Fruit fly (Drosophila melanogaster): ENCODE measurements around the gene LManIV.

LManIV gene

dm6 chr2L:8768660-8769138 is 3.4 kb downstream of the LManIV start, which contains the start of gene LManIII:
TSS of gene LManIII (minus strand) at chr2L:8768710.
- TF ChIP-seq usp (GFP tag; optimal IDR thresholded peaks at IDR 0.05) (no peak), Dll (optimal IDR thresholded peaks at IDR 0.05) (no peak), pan (optimal IDR thresholded peaks at IDR 0.05) (no peak), CG8478 (optimal IDR thresholded peaks at IDR 0.05) (no peak), EcR (GFP tag; optimal IDR thresholded peaks at IDR 0.05) (no peak), psq (optimal IDR thresholded peaks at IDR 0.05) (no peak)

- TF ChIP-seq CG8478 (optimal IDR thresholded peaks at IDR 0.05) (no peak), psq (optimal IDR thresholded peaks at IDR 0.05) (no peak), pan (optimal IDR thresholded peaks at IDR 0.05) (no peak), Dll (optimal IDR thresholded peaks at IDR 0.05) (no peak), usp (GFP tag; optimal IDR thresholded peaks at IDR 0.05) (no peak), EcR (GFP tag; optimal IDR thresholded peaks at IDR 0.05) (no peak)
Observed at dm6 chr2L:8762833-8763232, 9.3 kb downstream of the LManIV start.

- TF ChIP-seq Dll (optimal IDR thresholded peaks at IDR 0.05) (no peak), psq (optimal IDR thresholded peaks at IDR 0.05) (no peak), usp (GFP tag; optimal IDR thresholded peaks at IDR 0.05) (no peak), pan (optimal IDR thresholded peaks at IDR 0.05) (no peak), CG8478 (optimal IDR thresholded peaks at IDR 0.05) (no peak), EcR (GFP tag; optimal IDR thresholded peaks at IDR 0.05) (no peak)
Observed at dm6 chr2L:8752022-8752421, 20.1 kb downstream of the LManIV start, which contains the start of the genes CG45307 and CG12438. TSS of gene CG45307 (minus strand) at chr2L:8752122. TSS of gene CG12438 (plus strand) at chr2L:8752285.

- TF ChIP-seq CG8478 (optimal IDR thresholded peaks at IDR 0.05), result no peak
- TF ChIP-seq EcR (GFP tag; optimal IDR thresholded peaks at IDR 0.05), result no peak
- no peak for TF ChIP-seq usp (GFP tag; optimal IDR thresholded peaks at IDR 0.05)
- TF ChIP-seq psq (optimal IDR thresholded peaks at IDR 0.05), result no peak
- no peak for TF ChIP-seq pan (optimal IDR thresholded peaks at IDR 0.05)
- TF ChIP-seq Dll (optimal IDR thresholded peaks at IDR 0.05), result no peak
Observed at dm6 chr2L:8747480-8747879, 24.7 kb downstream of the LManIV start.

DNA sequence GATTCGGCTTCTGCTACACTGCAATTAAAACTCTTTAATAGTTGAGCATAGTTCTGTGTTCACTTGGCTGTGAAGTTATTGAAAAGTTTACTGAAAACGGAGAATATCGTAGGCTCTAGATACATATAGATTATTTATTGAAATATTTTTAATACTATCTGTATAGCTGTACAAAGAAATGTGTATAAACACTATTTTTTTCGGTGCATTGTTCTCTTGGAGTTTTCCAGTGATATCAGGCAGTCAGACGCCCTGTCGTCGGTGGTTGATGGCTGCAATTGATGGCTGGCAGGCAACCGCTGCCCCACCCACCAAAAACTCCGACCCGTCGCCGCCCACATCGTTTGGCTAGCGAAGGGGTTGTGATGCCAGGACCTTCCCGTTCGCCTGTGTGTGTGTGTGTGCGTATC is 25.8 kb downstream of the LManIV start:
- TF ChIP-seq Dll (optimal IDR thresholded peaks at IDR 0.05), result no peak
- TF ChIP-seq EcR (GFP tag; optimal IDR thresholded peaks at IDR 0.05), result no peak
- TF ChIP-seq psq (optimal IDR thresholded peaks at IDR 0.05), result no peak
- no peak for TF ChIP-seq CG8478 (optimal IDR thresholded peaks at IDR 0.05)
- TF ChIP-seq pan (optimal IDR thresholded peaks at IDR 0.05), result no peak
- TF ChIP-seq usp (GFP tag; optimal IDR thresholded peaks at IDR 0.05), result no peak

- TF ChIP-seq usp (GFP tag; optimal IDR thresholded peaks at IDR 0.05) (no peak), Dll (optimal IDR thresholded peaks at IDR 0.05) (no peak), pan (optimal IDR thresholded peaks at IDR 0.05) (no peak)
Observed at dm6 chr2L:8743082-8743481, 29.1 kb downstream of the LManIV start.

DNA sequence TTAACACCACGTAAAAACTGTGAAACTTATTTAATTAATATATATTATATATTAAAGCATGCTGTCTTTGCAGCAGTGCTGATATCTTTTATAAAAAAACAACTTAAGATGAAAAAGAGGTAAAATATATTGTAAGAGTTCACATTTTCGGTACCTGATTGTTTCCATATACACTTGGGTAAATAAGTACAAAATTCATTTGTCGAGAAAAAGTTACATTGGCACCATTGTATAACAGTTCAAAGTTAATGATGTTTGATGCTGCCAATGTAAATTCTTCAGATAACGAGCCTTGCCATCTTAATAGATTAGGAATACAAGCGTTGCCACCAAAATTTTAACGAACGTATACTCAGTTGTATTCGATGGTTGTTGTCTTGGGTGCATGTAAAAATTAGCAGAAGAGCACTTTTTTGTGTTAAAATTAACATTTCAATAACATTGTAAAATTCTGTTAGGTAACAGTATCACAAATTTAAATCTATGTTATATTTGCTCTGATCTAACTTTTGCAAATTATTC is 31.3 kb downstream of the LManIV start:
- TF ChIP-seq usp (GFP tag; optimal IDR thresholded peaks at IDR 0.05) (no peak), pan (optimal IDR thresholded peaks at IDR 0.05) (no peak), psq (optimal IDR thresholded peaks at IDR 0.05) (no peak), CG8478 (optimal IDR thresholded peaks at IDR 0.05) (no peak), EcR (GFP tag; optimal IDR thresholded peaks at IDR 0.05) (no peak), Dll (optimal IDR thresholded peaks at IDR 0.05) (no peak)

DNA sequence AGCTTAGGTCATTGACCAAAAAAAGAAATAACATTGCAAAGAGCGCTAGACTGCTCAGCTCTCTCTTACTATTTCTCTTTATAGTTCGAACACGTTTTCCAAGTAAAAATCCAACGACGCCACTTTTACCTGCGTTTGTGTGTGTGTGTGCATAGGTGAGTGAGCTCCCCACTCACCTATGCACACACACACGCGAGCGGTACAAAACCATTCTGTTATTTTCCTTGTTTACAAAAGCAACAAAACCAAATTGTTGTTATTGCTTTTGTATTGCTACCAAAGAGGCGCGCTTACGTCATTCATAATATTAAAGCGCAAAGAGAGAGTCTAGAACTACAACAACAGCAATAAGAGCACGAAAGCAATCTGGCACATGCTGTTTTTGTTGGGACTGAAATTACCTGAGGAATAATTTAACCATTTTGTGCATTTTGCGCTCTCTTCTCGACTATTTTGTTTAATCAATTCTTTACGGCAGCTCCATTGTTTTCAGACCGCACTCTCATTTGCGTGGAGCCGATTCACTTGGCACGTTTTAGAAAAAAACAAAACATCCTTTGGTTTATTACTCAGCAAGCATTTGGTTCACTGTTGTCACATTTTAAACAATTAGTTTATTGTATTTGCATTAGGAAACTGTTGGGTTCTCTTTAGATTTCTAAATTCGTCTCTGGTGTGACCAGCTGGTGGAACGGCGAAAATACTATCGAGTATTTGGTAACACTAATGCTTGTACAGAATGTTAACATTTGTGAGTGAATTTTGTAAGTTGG is 32.0 kb downstream of the LManIV start, which contains the start of gene raw:
Gene raw (minus strand): TSS at position 677 of the 773 bp plus-strand sequence.
- TF ChIP-seq pan (optimal IDR thresholded peaks at IDR 0.05) (no peak), usp (GFP tag; optimal IDR thresholded peaks at IDR 0.05) (no peak), EcR (GFP tag; optimal IDR thresholded peaks at IDR 0.05) (peak; percentile 20 to 87)

- TF ChIP-seq pan (optimal IDR thresholded peaks at IDR 0.05), result no peak
Observed at dm6 chr2L:8738253-8738665, 33.9 kb downstream of the LManIV start.

DNA sequence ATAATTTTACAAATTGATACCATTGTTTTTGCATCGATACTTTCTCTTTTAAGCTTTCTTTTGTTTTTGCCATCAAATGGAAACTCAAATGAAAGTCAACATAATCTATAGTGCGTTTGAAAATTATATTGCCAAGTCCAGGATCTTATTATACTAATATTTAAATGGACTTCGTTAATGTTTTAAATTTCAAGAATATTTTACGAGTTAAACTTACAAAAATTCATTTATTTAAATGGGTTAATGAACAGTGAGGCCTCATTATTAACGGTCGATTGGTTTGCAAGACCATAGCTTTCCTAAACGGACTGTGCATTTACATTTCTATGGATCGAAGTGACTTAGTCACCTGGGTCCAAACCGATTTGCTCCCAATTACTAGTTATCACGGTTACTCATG is 35.8 kb downstream of the LManIV start:
- TF ChIP-seq CG8478 (optimal IDR thresholded peaks at IDR 0.05) (no peak), EcR (GFP tag; optimal IDR thresholded peaks at IDR 0.05) (no peak), pan (optimal IDR thresholded peaks at IDR 0.05) (no peak), usp (GFP tag; optimal IDR thresholded peaks at IDR 0.05) (no peak), Dll (optimal IDR thresholded peaks at IDR 0.05) (no peak), psq (optimal IDR thresholded peaks at IDR 0.05) (no peak)

DNA sequence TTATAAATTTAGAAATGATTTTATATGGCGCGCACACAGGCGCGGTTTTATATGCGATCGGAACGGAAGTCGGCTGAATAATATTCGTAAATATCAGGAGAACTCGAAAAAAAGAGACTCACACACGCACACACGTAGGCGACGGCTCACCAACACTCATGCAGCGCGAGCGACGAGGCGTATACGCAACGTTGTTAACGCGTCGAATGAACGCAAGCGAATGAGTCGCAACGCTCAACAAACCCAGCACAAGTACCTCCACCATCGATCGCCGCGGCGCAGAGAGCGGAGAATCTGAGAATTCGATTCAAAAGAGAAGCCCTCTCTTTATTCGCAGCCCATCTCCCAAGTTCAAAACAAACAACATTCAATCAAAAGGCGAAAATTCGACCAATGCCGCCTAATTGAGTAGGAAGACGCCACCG is 36.6 kb downstream of the LManIV start:
- TF ChIP-seq psq (optimal IDR thresholded peaks at IDR 0.05) (no peak), EcR (GFP tag; optimal IDR thresholded peaks at IDR 0.05) (peak in 1 of 2 experiments; percentile 16)

- TF ChIP-seq EcR (GFP tag; optimal IDR thresholded peaks at IDR 0.05) (no peak), CG8478 (optimal IDR thresholded peaks at IDR 0.05) (no peak), pan (optimal IDR thresholded peaks at IDR 0.05) (no peak), Dll (optimal IDR thresholded peaks at IDR 0.05) (no peak), usp (GFP tag; optimal IDR thresholded peaks at IDR 0.05) (no peak), psq (optimal IDR thresholded peaks at IDR 0.05) (no peak)
Observed at dm6 chr2L:8734998-8735397, 37.1 kb downstream of the LManIV start.

dm6 chr2L:8734304-8734703 is 37.8 kb downstream of the LManIV start:
- TF ChIP-seq usp (GFP tag; optimal IDR thresholded peaks at IDR 0.05) (no peak), EcR (GFP tag; optimal IDR thresholded peaks at IDR 0.05) (no peak), CG8478 (optimal IDR thresholded peaks at IDR 0.05) (no peak), Dll (optimal IDR thresholded peaks at IDR 0.05) (no peak), pan (optimal IDR thresholded peaks at IDR 0.05) (no peak), psq (optimal IDR thresholded peaks at IDR 0.05) (no peak)
